Fruit fly (Drosophila melanogaster): Measurements from ENCODE around the gene DNAlig3.

- TF ChIP-seq PHDP (tag; optimal IDR thresholded peaks at IDR 0.05) = no peak
- no peak for TF ChIP-seq az2 (GFP tag; optimal IDR thresholded peaks at IDR 0.05)
- TF ChIP-seq CG10274 (GFP tag; optimal IDR thresholded peaks at IDR 0.05) = no peak
- no peak for TF ChIP-seq Dad (GFP tag; optimal IDR thresholded peaks at IDR 0.05)
Measured at dm6 chr3R:12411449-12411848, 9.8 kb upstream of the DNAlig3 start.

Data from whole organism, embryonic.